Worm (Caenorhabditis elegans): ENCODE measurements around the gene B0034.4.

ce11 chrII:5952214-5952613, 17.1 kb downstream of the B0034.4 start:
- TF ChIP-seq fkh-10 (GFP tag; optimal IDR thresholded peaks at IDR 0.05), result no peak
- TF ChIP-seq lin-39 (tag; optimal IDR thresholded peaks at IDR 0.05), result no peak
- TF ChIP-seq snpc-4 (tag; optimal IDR thresholded peaks at IDR 0.05), result no peak
- TF ChIP-seq sup-37 (GFP tag; optimal IDR thresholded peaks at IDR 0.05), result no peak
- no peak for TF ChIP-seq unc-62 (GFP tag; optimal IDR thresholded peaks at IDR 0.05)
- no peak for TF ChIP-seq dpl-1 (GFP tag; optimal IDR thresholded peaks at IDR 0.05)
- TF ChIP-seq lin-13 (GFP tag; optimal IDR thresholded peaks at IDR 0.05), result no peak
- TF ChIP-seq ama-1 (optimal IDR thresholded peaks at IDR 0.05), result no peak
- TF ChIP-seq unc-130 (tag; optimal IDR thresholded peaks at IDR 0.05), result no peak
- TF ChIP-seq C16A3.4 (tag; optimal IDR thresholded peaks at IDR 0.05), result no peak
- TF ChIP-seq Y116A8C.19 (tag; optimal IDR thresholded peaks at IDR 0.05; ENCODE audit: borderline replicate concordance), result no peak

Measured in whole organism, L1 larva.